Worm (Caenorhabditis elegans): ENCODE measurements around the gene wrt-10.

The wrt-10 gene

DNA sequence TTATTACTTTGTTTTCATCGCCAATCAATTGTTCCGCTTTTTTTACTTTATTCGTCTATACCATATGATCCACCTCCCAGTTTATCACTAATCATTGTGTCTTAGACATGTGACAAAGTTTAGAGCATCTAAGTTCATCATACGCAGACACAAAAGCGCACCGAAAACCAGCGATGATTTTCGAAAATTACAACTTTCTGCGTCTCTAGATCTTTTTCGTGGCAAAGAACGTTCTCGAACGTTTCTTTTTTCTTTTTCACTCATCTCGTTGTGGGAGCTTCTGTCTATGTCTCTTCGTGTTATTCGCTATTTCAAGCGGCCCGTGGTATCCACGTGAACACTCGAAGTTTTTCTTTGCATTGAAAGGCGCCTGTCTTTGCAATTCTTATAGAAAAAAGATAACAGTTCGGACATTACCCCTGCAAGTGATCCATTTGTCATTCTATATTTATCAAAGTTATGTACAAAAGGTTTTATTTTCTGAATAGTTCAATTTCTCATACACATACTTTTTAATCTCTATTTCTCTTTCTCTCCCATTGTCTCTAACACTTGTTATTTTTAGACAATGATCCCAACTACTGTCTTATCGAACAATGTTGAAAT lies 5.2 kb downstream of the wrt-10 start, which contains the start of gene ZK1290.5 (continued):
- TF ChIP-seq rec-8 (tag; optimal IDR thresholded peaks at IDR 0.05): no peak
- no peak for TF ChIP-seq akir-1 (GFP tag; optimal IDR thresholded peaks at IDR 0.05)
- peak; percentile 77 for TF ChIP-seq nhr-80 (tag; optimal IDR thresholded peaks at IDR 0.05)
- no peak for TF ChIP-seq snpc-1.3 (tag; optimal IDR thresholded peaks at IDR 0.05; ENCODE audit: insufficient read depth)
- peak; percentile 84 for TF ChIP-seq tlf-1 (GFP tag; optimal IDR thresholded peaks at IDR 0.05)
- TF ChIP-seq ceh-40 (GFP tag; IDR thresholded peaks at IDR 0.05): no peak
- no peak for TF ChIP-seq lag-1 (GFP tag; IDR thresholded peaks at IDR 0.05)
- TF ChIP-seq repo-1 (tag; optimal IDR thresholded peaks at IDR 0.05): peak; percentile 72
- TF ChIP-seq K12H6.12 (tag; optimal IDR thresholded peaks at IDR 0.05): peak; percentile 86
- TF ChIP-seq madf-6 (GFP tag; IDR thresholded peaks at IDR 0.05): no peak
- TF ChIP-seq sdz-38 (tag; optimal IDR thresholded peaks at IDR 0.05): no peak
- TF ChIP-seq K11D2.4 (GFP tag; IDR thresholded peaks at IDR 0.05): peak; percentile 89
- peak; percentile 80 for TF ChIP-seq pha-4 (tag; optimal IDR thresholded peaks at IDR 0.05)
- TF ChIP-seq efl-1 (GFP tag; optimal IDR thresholded peaks at IDR 0.05): no peak
- peak; percentile 6 for TF ChIP-seq F23B12.7 (tag; optimal IDR thresholded peaks at IDR 0.05; ENCODE audit: insufficient read depth)

- TF ChIP-seq F37B4.10 (GFP tag; IDR thresholded peaks at IDR 0.05): 0 out of 2 replicates have a peak, but pooled peaks have one; percentile 41
- TF ChIP-seq ztf-26 (tag; optimal IDR thresholded peaks at IDR 0.05): peak; percentile 63
- peak; percentile 28 for TF ChIP-seq ztf-22 (GFP tag; optimal IDR thresholded peaks at IDR 0.05)
- TF ChIP-seq hmg-1.2 (GFP tag; IDR thresholded peaks at IDR 0.05): 0 out of 2 replicates have a peak, but pooled peaks have one; percentile 24
- TF ChIP-seq dpff-1 (tag; optimal IDR thresholded peaks at IDR 0.05): no peak
- TF ChIP-seq hsf-1 (GFP tag; IDR thresholded peaks at IDR 0.05): 0 out of 2 replicates have a peak, but pooled peaks have one; percentile 44
- TF ChIP-seq aptf-2 (GFP tag; conservative IDR thresholded peaks at IDR 0.05): no peak
- TF ChIP-seq ets-4 (GFP tag; optimal IDR thresholded peaks at IDR 0.05): peak; percentile 75
- TF ChIP-seq mes-4 (tag; optimal IDR thresholded peaks at IDR 0.05): no peak
- TF ChIP-seq ZK185.1 (tag; optimal IDR thresholded peaks at IDR 0.05; ENCODE audit: poor library complexity, severe bottlenecking): peak; percentile 25
- TF ChIP-seq chd-7 (tag; optimal IDR thresholded peaks at IDR 0.05): peak; percentile 72
- TF ChIP-seq sea-2 (GFP tag; IDR thresholded peaks at IDR 0.05): no peak
- TF ChIP-seq let-607 (tag; optimal IDR thresholded peaks at IDR 0.05): peak in 1 of 2 experiments; percentile 62
- TF ChIP-seq B0035.1 (tag; optimal IDR thresholded peaks at IDR 0.05): no peak
- TF ChIP-seq let-526 (GFP tag; IDR thresholded peaks at IDR 0.05): peak; percentile 62; the same call in 1 of the 2 replicates
- 0 out of 2 replicates have a peak, but pooled peaks have one; percentile 32 for TF ChIP-seq ceh-40 (GFP tag; IDR thresholded peaks at IDR 0.05)
- no peak for TF ChIP-seq egrh-3 (GFP tag; IDR thresholded peaks at IDR 0.05)
- 0 out of 2 replicates have a peak, but pooled peaks have one; percentile 30 for TF ChIP-seq Y53G8AR.9 (GFP tag; conservative IDR thresholded peaks at IDR 0.05)
- TF ChIP-seq attf-5 (GFP tag; optimal IDR thresholded peaks at IDR 0.05): peak; percentile 46
- peak; percentile 46; the same call in 1 of the 2 replicates for TF ChIP-seq egl-44 (GFP tag; IDR thresholded peaks at IDR 0.05)
- peak; percentile 20 for TF ChIP-seq somi-1 (GFP tag; optimal IDR thresholded peaks at IDR 0.05)
- TF ChIP-seq nfyb-1 (GFP tag; IDR thresholded peaks at IDR 0.05): 0 out of 2 replicates have a peak, but pooled peaks have one; percentile 37
- no peak for TF ChIP-seq mxl-1 (tag; optimal IDR thresholded peaks at IDR 0.05)
- TF ChIP-seq atf-7 (tag; optimal IDR thresholded peaks at IDR 0.05): peak; percentile 88
- peak; percentile 53; the same call in 1 of the 2 replicates for TF ChIP-seq Y95B8A.8 (GFP tag; IDR thresholded peaks at IDR 0.05)
- TF ChIP-seq C06A6.2 (GFP tag; conservative IDR thresholded peaks at IDR 0.05): peak; percentile 69; the same call in 1 of the 2 replicates
- TF ChIP-seq lin-40 (tag; optimal IDR thresholded peaks at IDR 0.05): no peak
- no peak for TF ChIP-seq lag-1 (GFP tag; IDR thresholded peaks at IDR 0.05)
- peak; percentile 3 for TF ChIP-seq F22D6.2 (tag; optimal IDR thresholded peaks at IDR 0.05)
- no peak for TF ChIP-seq ztf-18 (tag; optimal IDR thresholded peaks at IDR 0.05)
- no peak for TF ChIP-seq sdz-38 (tag; optimal IDR thresholded peaks at IDR 0.05)
- 0 out of 2 replicates have a peak, but pooled peaks have one; percentile 23 for TF ChIP-seq pbrm-1 (GFP tag; IDR thresholded peaks at IDR 0.05)
- no peak for TF ChIP-seq bed-1 (GFP tag; IDR thresholded peaks at IDR 0.05)
- TF ChIP-seq nhr-80 (tag; optimal IDR thresholded peaks at IDR 0.05): peak; percentile 67
- no peak for TF ChIP-seq rec-8 (tag; optimal IDR thresholded peaks at IDR 0.05)
- peak; percentile 61 for TF ChIP-seq tlf-1 (GFP tag; optimal IDR thresholded peaks at IDR 0.05)
Observed at ce11 chrII:7528210-7528609, 6.2 kb downstream of the wrt-10 start.

All from whole organism, young adult.